Worm (Caenorhabditis elegans) whole organism, mixed stage, embryonic: ENCODE data around the gene F36H5.12.

Experiments
- bed-3 ChIP-seq: fragments of 200-800 bp; sonication (Bioruptor generic); optimal IDR thresholded peaks from 3 replicates; lab custom pipeline; 2018; ENCODE audit warnings: mild to moderate bottlenecking, missing genetic modification characterization, moderate library complexity, missing compliant biosample characterization
- flh-1 ChIP-seq: fragments of 200-800 bp; sonication (Bioruptor generic); optimal IDR thresholded peaks from 2 replicates; lab custom pipeline; 2018; ENCODE audit warnings: mild to moderate bottlenecking, missing genetic modification characterization, moderate library complexity, missing compliant biosample characterization
- lin-13 ChIP-seq: fragments of 150-350 bp; optimal IDR thresholded peaks from 2 replicates; lab custom pipeline; 2014; ENCODE audit warnings: missing biosample characterization, missing genetic modification characterization
- mep-1 ChIP-seq: fragments of 150-350 bp; optimal IDR thresholded peaks from 2 replicates; lab custom pipeline; 2017; ENCODE audit warnings: missing biosample characterization, missing genetic modification reagents, missing genetic modification characterization, inconsistent platforms
- mls-2 ChIP-seq: sonication (generic microtip); optimal IDR thresholded peaks from 2 replicates; lab custom pipeline; 2016; ENCODE audit warnings: mild to moderate bottlenecking, missing genetic modification characterization, moderate library complexity, missing compliant biosample characterization
- snpc-4 ChIP-seq: fragments of 150-350 bp; optimal IDR thresholded peaks from 2 replicates; lab custom pipeline; 2014; ENCODE audit warnings: missing biosample characterization, missing genetic modification characterization
- tbx-8 ChIP-seq: fragments of 200-800 bp; sonication (Bioruptor generic); optimal IDR thresholded peaks from 2 replicates; lab custom pipeline; 2018; ENCODE audit warnings: mild to moderate bottlenecking, missing genetic modification characterization, moderate library complexity, missing compliant biosample characterization
- unc-39 ChIP-seq: fragments of 150-350 bp; optimal IDR thresholded peaks from 2 replicates; lab custom pipeline; 2014; ENCODE audit warnings: missing biosample characterization, missing genetic modification characterization

DNA sequence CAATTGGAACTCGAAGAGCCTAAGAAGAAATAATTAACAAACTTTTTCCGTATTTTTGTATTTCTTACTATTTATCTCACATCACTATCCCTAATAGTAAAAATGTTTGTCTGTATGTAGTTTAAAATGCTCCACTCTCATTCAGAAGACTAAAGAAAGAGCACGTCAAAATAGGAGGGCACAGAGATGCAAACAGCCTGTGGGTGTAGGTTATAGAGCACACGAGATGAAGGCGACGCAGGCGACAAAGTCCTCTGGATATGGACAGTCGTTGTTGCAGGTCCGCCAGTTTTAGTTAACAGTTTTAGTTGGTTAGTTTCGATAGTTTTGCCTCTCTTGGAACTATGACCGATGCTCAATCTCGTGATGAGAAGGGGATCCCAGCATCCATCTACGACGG lies 10.7 kb upstream of the F36H5.12 start, which contains the start of gene ceh-82:
- TF ChIP-seq mep-1 (tag; lab: Kevin White, UChicago), result no peak
- TF ChIP-seq mls-2 (tag; lab: Kevin White, UChicago), result no peak
- no peak for TF ChIP-seq unc-39
- no peak for TF ChIP-seq tbx-8
- TF ChIP-seq bed-3, result no peak
- no peak for TF ChIP-seq lin-13
- TF ChIP-seq flh-1 (GFP tag; lab: Kevin White, UChicago), result no peak
- TF ChIP-seq snpc-4 (tag; lab: Kevin White, UChicago), result no peak
